Fruit fly (Drosophila melanogaster) whole organism, wandering third instar larva: ENCODE data around the gene CG10353.

Source experiments
- Abd-B ChIP-seq: fragments of >200 bp; optimal IDR thresholded peaks from 2 replicates; lab custom pipeline; 2017; ENCODE audit warnings: missing biosample characterization, missing genetic modification characterization
- CG32264 ChIP-seq: fragments of 200-800 bp; sonication (Bioruptor generic); optimal IDR thresholded peaks from 2 replicates; lab custom pipeline; 2016; ENCODE audit warnings: missing biosample characterization, missing genetic modification characterization
- CG9705 ChIP-seq: fragments of 200-800 bp; sonication (Bioruptor generic); optimal IDR thresholded peaks from 2 replicates; lab custom pipeline; 2018; ENCODE audit warnings: missing biosample characterization, mild to moderate bottlenecking, missing genetic modification characterization
- CrebA ChIP-seq: fragments of 200-800 bp; sonication (Bioruptor generic); optimal IDR thresholded peaks from 2 replicates; lab custom pipeline; 2016; ENCODE audit warnings: missing biosample characterization, mild to moderate bottlenecking, missing genetic modification characterization, borderline replicate concordance
- Dfd ChIP-seq: fragments of >200 bp; optimal IDR thresholded peaks from 2 replicates; lab custom pipeline; 2017; ENCODE audit warnings: missing biosample characterization, missing genetic modification characterization
- Dif ChIP-seq: fragments of 200-275, 200-300 bp; sonication (Bioruptor generic); optimal IDR thresholded peaks from 2 replicates; lab custom pipeline; 2018; ENCODE audit warnings: missing biosample characterization, missing genetic modification characterization; ENCODE audit not compliant: partially characterized antibody
- HLH106 ChIP-seq: fragments of 200-800 bp; optimal IDR thresholded peaks from 3 replicates; lab custom pipeline; 2019; ENCODE audit warnings: missing biosample characterization, mild to moderate bottlenecking, missing genetic modification characterization, moderate library complexity
- Hnf4 ChIP-seq: fragments of 200-800 bp; sonication (Bioruptor generic); optimal IDR thresholded peaks from 2 replicates; lab custom pipeline; 2016; ENCODE audit warnings: missing biosample characterization, mild to moderate bottlenecking, missing genetic modification characterization
- Hr78 ChIP-seq: fragments of >200 bp; optimal IDR thresholded peaks from 2 replicates; lab custom pipeline; 2017; ENCODE audit warnings: missing biosample characterization, missing genetic modification characterization
- Hr83 ChIP-seq: fragments of 200-300 bp; sonication (Bioruptor generic); optimal IDR thresholded peaks from 2 replicates; lab custom pipeline; 2016; ENCODE audit warnings: missing biosample characterization, mild to moderate bottlenecking, missing genetic modification characterization, moderate library complexity; ENCODE audit not compliant: poor library complexity, severe bottlenecking
- Jra ChIP-seq: sonication (Bioruptor generic); optimal IDR thresholded peaks from 2 replicates; lab custom pipeline; 2016; ENCODE audit warnings: missing biosample characterization, missing genetic modification characterization
- Mio ChIP-seq: sonication (Bioruptor generic); optimal IDR thresholded peaks from 2 replicates; lab custom pipeline; 2016; ENCODE audit warnings: missing biosample characterization, missing genetic modification characterization
- Myc ChIP-seq: fragments of >200 bp; optimal IDR thresholded peaks from 2 replicates; lab custom pipeline; 2017
- N ChIP-seq: fragments of >200 bp; optimal IDR thresholded peaks from 2 replicates; lab custom pipeline; 2018; ENCODE audit warnings: missing biosample characterization, missing external identifiers, missing genetic modification characterization
- OdsH ChIP-seq: fragments of 200-800 bp; sonication (Bioruptor generic); optimal IDR thresholded peaks from 2 replicates; lab custom pipeline; 2016; ENCODE audit warnings: missing biosample characterization, mild to moderate bottlenecking, missing genetic modification characterization
- Rel ChIP-seq, 2 experiments: fragments of 200-800 bp; sonication (Bioruptor generic) in 1 of 2; optimal IDR thresholded peaks; 2 replicates in 1 of 2; 3 replicates in 1 of 2; lab custom pipeline; 2016 to 2019; ENCODE audit warnings: mild to moderate bottlenecking in 2 of 2, missing biosample characterization in 2 of 2, missing genetic modification characterization in 2 of 2, moderate library complexity in 1 of 2
- Sp1 ChIP-seq: fragments of 200-800 bp; sonication (Bioruptor generic); optimal IDR thresholded peaks from 3 replicates; lab custom pipeline; 2019; ENCODE audit warnings: missing biosample characterization, mild to moderate bottlenecking, missing genetic modification characterization, moderate library complexity
- Vsx2 ChIP-seq: fragments of 200-300, 225-300 bp; sonication (Bioruptor generic); optimal IDR thresholded peaks from 2 replicates; lab custom pipeline; 2018; ENCODE audit warnings: missing biosample characterization, missing genetic modification characterization; ENCODE audit not compliant: partially characterized antibody
- br ChIP-seq: fragments of 200-800 bp; sonication (Bioruptor generic); optimal IDR thresholded peaks from 2 replicates; lab custom pipeline; 2016; ENCODE audit warnings: missing biosample characterization, missing genetic modification characterization
- brk ChIP-seq: fragments of 200-800 bp; sonication (Bioruptor generic); optimal IDR thresholded peaks from 2 replicates; lab custom pipeline; 2016; ENCODE audit warnings: missing biosample characterization, mild to moderate bottlenecking, missing genetic modification characterization
- dl ChIP-seq, 2 experiments: fragments of 175-275, 200-275 bp in 1 of 2; fragments of 200-275 bp in 1 of 2; sonication (Bioruptor generic); optimal IDR thresholded peaks; lab custom pipeline; 2018; ENCODE audit warnings: mild to moderate bottlenecking in 2 of 2, missing biosample characterization in 2 of 2, missing genetic modification characterization in 2 of 2, moderate library complexity in 2 of 2; ENCODE audit not compliant: partially characterized antibody in 2 of 2, insufficient read depth in 1 of 2
- dmrt93B ChIP-seq: fragments of 200-800 bp; sonication (Bioruptor generic); optimal IDR thresholded peaks from 2 replicates; lab custom pipeline; 2018; ENCODE audit warnings: missing biosample characterization, mild to moderate bottlenecking, missing genetic modification characterization
- dsf ChIP-seq: sonication (Bioruptor generic); optimal IDR thresholded peaks from 2 replicates; lab custom pipeline; 2016; ENCODE audit warnings: missing biosample characterization, missing genetic modification characterization, borderline replicate concordance
- ey ChIP-seq: fragments of 200-800 bp; sonication (Bioruptor generic); optimal IDR thresholded peaks from 2 replicates; lab custom pipeline; 2016; ENCODE audit warnings: missing biosample characterization, missing genetic modification characterization
- foxo ChIP-seq, 2 experiments: fragments of 200-800 bp; sonication (Bioruptor generic); optimal IDR thresholded peaks; 2 replicates in 1 of 2; 3 replicates in 1 of 2; lab custom pipeline; 2016 to 2017; ENCODE audit warnings: missing biosample characterization in 2 of 2, missing genetic modification characterization in 2 of 2
- fru ChIP-seq: fragments of 200-800 bp; sonication (Bioruptor generic); optimal IDR thresholded peaks from 3 replicates; lab custom pipeline; 2016; ENCODE audit warnings: missing biosample characterization, mild to moderate bottlenecking, missing genetic modification characterization
- h ChIP-seq: fragments of 200-800 bp; sonication (Bioruptor generic); optimal IDR thresholded peaks from 3 replicates; lab custom pipeline; 2016; ENCODE audit warnings: missing biosample characterization, mild to moderate bottlenecking, missing genetic modification characterization
- jim ChIP-seq: fragments of 175-275, 200-325 bp; sonication (Bioruptor generic); optimal IDR thresholded peaks from 2 replicates; lab custom pipeline; 2016; ENCODE audit warnings: missing biosample characterization, mild to moderate bottlenecking, missing genetic modification characterization
- lola ChIP-seq: fragments of >200 bp; optimal IDR thresholded peaks from 2 replicates; lab custom pipeline; 2017; ENCODE audit warnings: missing biosample characterization, missing genetic modification characterization
- pan ChIP-seq: fragments of >200 bp; optimal IDR thresholded peaks from 2 replicates; lab custom pipeline; 2017
- psq ChIP-seq: fragments of 200-800 bp; sonication (Bioruptor generic); optimal IDR thresholded peaks from 3 replicates; lab custom pipeline; 2017; ENCODE audit warnings: missing biosample characterization, mild to moderate bottlenecking, missing genetic modification characterization, moderate library complexity
- rgr ChIP-seq: fragments of 200-800 bp; sonication (Bioruptor generic); optimal IDR thresholded peaks from 3 replicates; lab custom pipeline; 2016; ENCODE audit warnings: missing biosample characterization, mild to moderate bottlenecking, missing genetic modification characterization
- sage ChIP-seq: fragments of 200-800 bp; sonication (Bioruptor generic); optimal IDR thresholded peaks from 2 replicates; lab custom pipeline; 2016; ENCODE audit warnings: missing biosample characterization, mild to moderate bottlenecking, missing genetic modification characterization
- sv ChIP-seq: fragments of 200-800 bp; sonication (Bioruptor generic); optimal IDR thresholded peaks from 3 replicates; lab custom pipeline; 2016; ENCODE audit warnings: missing biosample characterization, missing genetic modification characterization
- tai ChIP-seq: sonication (Bioruptor generic); optimal IDR thresholded peaks from 2 replicates; lab custom pipeline; 2016; ENCODE audit warnings: missing biosample characterization, missing genetic modification characterization
- usp ChIP-seq: fragments of >200 bp; optimal IDR thresholded peaks from 2 replicates; lab custom pipeline; 2017; ENCODE audit warnings: missing biosample characterization, missing genetic modification characterization
- woc ChIP-seq: sonication (Bioruptor generic); optimal IDR thresholded peaks from 2 replicates; lab custom pipeline; 2016; ENCODE audit warnings: missing biosample characterization, mild to moderate bottlenecking, missing genetic modification characterization

The CG10353 gene

DNA sequence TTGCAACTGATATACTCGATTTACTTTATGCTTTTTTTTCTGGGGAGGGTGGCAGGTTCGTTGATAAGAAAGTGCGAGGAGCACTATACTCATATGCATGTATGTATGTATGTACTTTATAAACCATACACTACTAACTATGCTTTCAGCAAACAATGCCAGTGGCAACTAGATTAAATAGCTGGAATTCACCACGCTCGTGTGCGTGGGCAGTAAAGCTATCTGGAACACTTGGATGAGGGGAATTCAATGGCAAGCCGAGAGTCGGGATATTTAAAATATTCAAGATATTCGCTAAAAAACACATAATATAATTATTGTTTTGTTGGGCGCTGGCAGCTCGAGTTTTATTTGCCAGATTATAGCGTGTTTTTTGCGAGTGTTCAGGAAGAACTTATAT lies 30.1 kb downstream of the CG10353 start:
- no peak for TF ChIP-seq sage (GFP tag; lab: Kevin White, UChicago)
- no peak for TF ChIP-seq CG32264
- no peak for TF ChIP-seq rgr (GFP tag; lab: Kevin White, UChicago)

DNA sequence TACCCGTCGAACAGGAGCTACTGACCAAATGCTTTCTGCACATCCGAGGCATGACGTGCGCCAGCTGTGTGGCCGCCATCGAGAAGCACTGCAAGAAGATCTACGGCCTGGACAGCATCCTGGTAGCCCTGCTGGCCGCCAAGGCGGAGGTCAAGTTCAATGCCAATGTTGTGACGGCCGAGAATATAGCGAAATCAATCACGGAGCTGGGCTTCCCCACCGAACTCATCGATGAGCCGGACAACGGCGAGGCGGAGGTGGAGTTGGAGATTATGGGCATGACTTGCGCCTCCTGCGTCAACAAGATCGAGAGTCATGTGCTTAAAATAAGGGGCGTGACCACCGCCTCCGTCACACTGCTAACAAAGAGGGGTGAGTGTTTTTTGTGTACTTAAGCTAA lies 31.0 kb downstream of the CG10353 start:
- no peak for TF ChIP-seq Rel (GFP tag; optimal IDR thresholded peaks at IDR 0.05; lab: Kevin White, UChicago)
- peak; percentile 86 for TF ChIP-seq Rel (tag; optimal IDR thresholded peaks at IDR 0.05; lab: Kevin White, UChicago)
- no peak for TF ChIP-seq CrebA (GFP tag; lab: Kevin White, UChicago)

DNA sequence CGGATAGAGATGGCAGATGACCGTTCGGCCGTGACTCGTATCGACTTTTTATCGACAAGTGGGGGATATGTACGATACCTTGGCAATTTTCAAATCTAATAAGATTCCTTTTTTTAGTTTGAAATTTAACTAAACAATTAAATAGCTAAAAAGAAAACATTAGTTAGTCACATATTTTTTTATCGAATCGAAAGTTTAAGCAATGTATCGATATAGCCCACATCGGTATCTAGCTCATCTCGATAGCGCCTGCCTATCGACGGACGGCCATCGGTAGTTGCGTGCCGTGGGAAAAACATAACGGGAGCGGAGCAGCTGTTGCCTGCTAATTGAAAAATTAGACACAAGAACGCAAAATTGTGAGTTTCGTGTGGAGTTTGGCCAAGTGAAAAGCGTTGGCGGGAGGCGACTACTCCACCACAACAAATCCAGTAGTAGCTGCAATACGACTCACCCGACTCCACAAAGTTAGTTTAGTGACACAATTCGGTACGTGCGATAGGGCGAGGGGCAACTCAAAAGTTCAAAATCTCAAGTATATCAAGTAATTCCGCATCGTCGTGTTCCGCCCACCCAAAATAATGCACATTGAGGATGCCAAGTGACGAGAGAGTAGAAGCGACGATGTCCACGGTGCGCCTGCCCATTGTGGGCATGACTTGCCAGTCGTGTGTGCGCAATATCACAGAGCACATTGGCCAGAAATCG lies 32.0 kb downstream of the CG10353 start, which contains the start of the genes CG10347 and ATP7:
TSS of gene CG10347 (minus strand) at position 174 of the 708 bp plus-strand sequence.
TSS of gene ATP7 (plus strand) at position 265 of the 708 bp plus-strand sequence.
- TF ChIP-seq HLH106 (peak; percentile 23), lola (no peak), psq (GFP tag; lab: Kevin White, UChicago) (peak; percentile 12), Mio (GFP tag; lab: Kevin White, UChicago) (no peak), Myc (lab: Kevin White, UChicago) (no peak), sv (GFP tag; lab: Kevin White, UChicago) (peak; percentile 22), fru (GFP tag; lab: Kevin White, UChicago) (no peak), N (no peak), jim (GFP tag; lab: Kevin White, UChicago) (no peak), ey (GFP tag; lab: Kevin White, UChicago) (peak; percentile 27), dsf (GFP tag; lab: Kevin White, UChicago) (peak; percentile 20), Hr78 (GFP tag; lab: Kevin White, UChicago) (no peak), br (GFP tag; lab: Kevin White, UChicago) (peak; percentile 45), dmrt93B (GFP tag; lab: Kevin White, UChicago) (no peak), Sp1 (GFP tag; lab: Kevin White, UChicago) (peak; percentile 37), Dfd (GFP tag; lab: Kevin White, UChicago) (no peak), CrebA (GFP tag; lab: Kevin White, UChicago) (no peak), pan (lab: Kevin White, UChicago) (no peak), sage (GFP tag; lab: Kevin White, UChicago) (no peak), Hr83 (GFP tag; lab: Kevin White, UChicago) (no peak), brk (GFP tag; lab: Kevin White, UChicago) (no peak), Vsx2 (GFP tag; lab: Kevin White, UChicago) (no peak), Abd-B (no peak), woc (GFP tag; lab: Kevin White, UChicago) (peak; percentile 11), OdsH (GFP tag; lab: Kevin White, UChicago) (no peak), Jra (GFP tag; lab: Kevin White, UChicago) (peak; percentile 75), CG9705 (no peak), rgr (GFP tag; lab: Kevin White, UChicago) (no peak), Dif (GFP tag; lab: Kevin White, UChicago) (no peak), Rel (GFP tag; optimal IDR thresholded peaks at IDR 0.05; lab: Kevin White, UChicago) (no peak), Rel (tag; optimal IDR thresholded peaks at IDR 0.05; lab: Kevin White, UChicago) (peak; percentile 95), usp (GFP tag; lab: Kevin White, UChicago) (no peak), Hnf4 (GFP tag; lab: Kevin White, UChicago) (peak; percentile 68), tai (GFP tag; lab: Kevin White, UChicago) (no peak), foxo (GFP tag; optimal IDR thresholded peaks at IDR 0.05; lab: Kevin White, UChicago) (peak in 1 of 2 experiments; percentile 43), dl (GFP tag; optimal IDR thresholded peaks at IDR 0.05; lab: Kevin White, UChicago; ENCODE audit: insufficient read depth in 1 of 2, partially characterized antibody in 2 of 2) (no peak), h (peak; percentile 61), CG32264 (no peak)
